Fruit fly (Drosophila melanogaster): ENCODE measurements around the gene CG34274.

CG34274 gene

DNA sequence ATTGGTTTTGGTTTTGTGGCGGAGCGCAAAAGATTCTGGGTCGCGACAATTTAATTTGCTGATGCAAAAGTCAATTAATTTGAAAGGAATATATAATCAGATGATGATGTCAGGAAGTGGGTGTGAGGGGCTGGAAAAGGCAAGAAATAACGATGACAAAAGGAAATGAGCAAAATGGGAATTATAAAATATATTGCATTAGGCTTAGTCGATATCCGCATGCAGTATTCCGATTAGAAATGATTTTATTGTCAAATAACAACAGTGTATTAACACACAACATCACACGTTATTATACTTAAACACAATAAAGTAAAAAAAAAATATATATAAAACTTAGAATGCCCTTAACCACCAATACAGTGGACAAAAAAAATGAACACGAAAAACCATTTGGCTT, at the start of gene CG34274:
TSS of gene CG34274 (plus strand) at position 301 of the 400 bp plus-strand sequence.
- TF ChIP-seq psq (optimal IDR thresholded peaks at IDR 0.05) (no peak), Sin3A (optimal IDR thresholded peaks at IDR 0.05) (no peak), insv (optimal IDR thresholded peaks at IDR 0.05) (no peak), h (optimal IDR thresholded peaks at IDR 0.05) (no peak), ttk (optimal IDR thresholded peaks at IDR 0.05) (no peak), Myc (optimal IDR thresholded peaks at IDR 0.05) (no peak)

DNA sequence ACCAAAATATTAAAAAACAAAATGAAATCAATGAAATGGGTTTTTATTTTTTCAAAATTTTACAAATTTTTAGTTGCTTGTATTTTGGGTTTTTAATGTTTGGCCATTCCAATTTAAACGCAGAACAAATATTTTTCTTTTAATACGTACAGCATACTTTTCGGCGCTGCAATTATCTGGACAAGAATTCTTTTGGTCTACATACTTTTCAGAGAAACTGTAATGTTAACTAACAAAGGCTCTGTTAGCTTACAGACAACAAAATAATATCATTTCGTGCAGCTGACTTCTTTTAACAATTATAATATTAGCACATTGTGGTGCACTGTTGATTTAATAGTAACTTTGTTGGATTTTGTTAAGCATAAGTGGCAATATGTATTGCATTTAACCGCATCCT, 43.1 kb upstream of the CG34274 start:
- no peak for TF ChIP-seq psq (optimal IDR thresholded peaks at IDR 0.05)
- TF ChIP-seq Sin3A (optimal IDR thresholded peaks at IDR 0.05), result no peak
- no peak for TF ChIP-seq insv (optimal IDR thresholded peaks at IDR 0.05)
- TF ChIP-seq ttk (optimal IDR thresholded peaks at IDR 0.05), result no peak
- TF ChIP-seq h (optimal IDR thresholded peaks at IDR 0.05), result no peak
- no peak for TF ChIP-seq Myc (optimal IDR thresholded peaks at IDR 0.05)

DNA sequence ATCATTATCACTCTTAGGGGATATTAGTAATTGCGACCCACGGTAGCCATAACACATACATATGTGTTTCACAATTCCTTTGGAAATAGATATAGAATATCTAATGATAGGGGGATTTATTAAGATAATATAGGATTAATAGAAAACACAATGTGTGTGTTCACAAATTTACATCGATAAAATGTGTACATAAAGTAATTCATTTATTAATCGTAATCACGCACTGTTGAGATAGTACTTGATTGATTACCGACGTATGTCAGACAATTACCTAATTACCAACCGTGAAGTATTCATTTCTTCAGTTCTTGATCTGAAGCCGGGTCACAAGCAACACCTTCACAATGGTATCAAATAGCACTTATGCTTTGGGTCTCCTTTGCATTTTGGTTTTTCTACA, 38.8 kb upstream of the CG34274 start, which contains the start of gene CG31446:
TSS of gene CG31446 (plus strand) at position 301 of the 400 bp plus-strand sequence.
- TF ChIP-seq Myc (optimal IDR thresholded peaks at IDR 0.05) (no peak), ttk (optimal IDR thresholded peaks at IDR 0.05) (no peak)

DNA sequence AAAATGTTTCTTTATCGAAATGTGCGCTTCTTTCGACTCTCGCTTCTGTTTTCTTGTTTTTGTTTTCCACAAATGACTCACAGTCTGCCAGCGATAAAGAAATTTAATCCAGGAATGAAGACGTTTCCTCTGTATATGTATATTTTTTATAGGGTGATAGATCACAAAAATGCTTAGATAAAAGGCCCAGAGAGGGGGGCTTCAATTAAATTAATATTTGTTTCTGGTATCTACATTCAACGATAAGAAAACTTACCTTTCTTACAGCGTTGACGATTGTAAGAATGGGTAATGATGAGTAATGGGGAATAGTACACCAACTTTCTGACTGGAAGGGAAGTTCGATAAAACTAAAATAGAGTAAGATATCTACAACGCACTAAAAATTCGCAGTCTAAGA, 37.2 kb upstream of the CG34274 start:
- TF ChIP-seq insv (optimal IDR thresholded peaks at IDR 0.05) (no peak), Myc (optimal IDR thresholded peaks at IDR 0.05) (no peak), h (optimal IDR thresholded peaks at IDR 0.05) (no peak), ttk (optimal IDR thresholded peaks at IDR 0.05) (no peak), Sin3A (optimal IDR thresholded peaks at IDR 0.05) (no peak), psq (optimal IDR thresholded peaks at IDR 0.05) (no peak)

DNA sequence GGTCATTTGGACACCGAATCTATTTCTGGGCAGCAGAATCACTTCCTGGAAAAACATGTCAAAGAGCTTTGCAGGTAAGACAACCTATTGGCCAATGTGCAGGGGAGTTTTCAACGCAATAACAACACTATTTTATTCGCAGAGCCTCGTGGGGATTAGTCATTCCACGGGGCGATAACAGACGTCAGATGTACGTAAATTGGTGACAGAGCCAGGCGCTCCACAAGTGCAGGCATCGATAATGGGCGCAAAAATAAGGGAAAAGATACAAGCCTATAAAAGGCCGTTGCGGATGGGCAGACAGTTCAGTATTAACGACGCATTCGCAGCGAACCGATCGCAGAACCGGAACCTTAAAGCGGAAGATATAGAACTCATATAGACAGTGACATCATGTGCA, 36.6 kb upstream of the CG34274 start, which contains the start of gene CG5399:
TSS of gene CG5399 (plus strand) at position 301 of the 400 bp plus-strand sequence.
- no peak for TF ChIP-seq psq (optimal IDR thresholded peaks at IDR 0.05)
- no peak for TF ChIP-seq h (optimal IDR thresholded peaks at IDR 0.05)
- TF ChIP-seq insv (optimal IDR thresholded peaks at IDR 0.05), result no peak
- TF ChIP-seq ttk (optimal IDR thresholded peaks at IDR 0.05), result no peak
- no peak for TF ChIP-seq Myc (optimal IDR thresholded peaks at IDR 0.05)
- no peak for TF ChIP-seq Sin3A (optimal IDR thresholded peaks at IDR 0.05)

DNA sequence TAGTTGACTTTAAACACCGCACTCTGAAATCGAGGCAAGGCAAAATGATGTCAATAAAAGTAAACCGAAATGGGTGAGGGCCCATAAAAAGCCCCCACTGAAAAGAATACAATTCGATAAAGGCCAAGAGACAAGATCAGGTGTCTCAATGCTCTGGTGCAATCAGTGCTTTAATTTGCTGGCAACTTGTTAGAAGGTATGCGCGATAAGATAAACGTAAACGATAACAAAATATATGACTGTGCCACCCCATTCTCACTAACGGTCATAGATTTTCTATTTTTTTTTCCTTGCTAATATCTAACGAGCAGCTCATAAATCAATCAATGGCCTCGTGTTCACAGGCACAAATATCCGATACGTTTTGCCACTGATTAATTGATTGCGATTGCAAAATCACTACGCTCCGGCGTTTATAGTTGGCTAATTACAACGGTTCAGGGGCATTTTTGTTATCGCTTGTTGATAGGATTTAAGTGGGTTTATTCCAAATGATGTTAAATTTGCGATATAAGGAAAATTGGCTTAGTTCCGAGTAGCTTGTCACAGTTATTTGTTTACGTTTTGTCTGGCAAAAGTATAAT, 35.0 kb upstream of the CG34274 start:
- no peak for TF ChIP-seq h (optimal IDR thresholded peaks at IDR 0.05)
- no peak for TF ChIP-seq Sin3A (optimal IDR thresholded peaks at IDR 0.05)
- TF ChIP-seq ttk (optimal IDR thresholded peaks at IDR 0.05), result no peak
- no peak for TF ChIP-seq insv (optimal IDR thresholded peaks at IDR 0.05)
- no peak for TF ChIP-seq Myc (optimal IDR thresholded peaks at IDR 0.05)
- no peak for TF ChIP-seq psq (optimal IDR thresholded peaks at IDR 0.05)

DNA sequence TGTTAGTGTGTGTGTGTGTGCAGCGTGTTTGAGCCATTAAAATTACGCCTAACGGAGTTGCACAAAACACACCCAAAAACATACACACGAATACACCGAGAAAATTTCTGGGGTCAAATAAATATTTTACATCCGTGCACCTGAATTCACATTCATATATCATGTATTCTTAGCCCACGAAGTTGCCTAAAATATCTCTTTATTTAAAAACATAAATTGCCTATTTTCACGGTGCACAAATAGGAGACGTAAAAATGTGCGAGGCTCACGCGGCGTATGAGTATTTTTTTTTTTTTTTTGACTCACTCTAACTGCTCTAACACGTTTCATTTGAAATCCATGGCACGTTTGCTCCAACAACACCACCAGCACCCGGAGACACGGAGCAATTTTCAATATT, 30.7 kb upstream of the CG34274 start:
- TF ChIP-seq ttk (optimal IDR thresholded peaks at IDR 0.05) (no peak), Sin3A (optimal IDR thresholded peaks at IDR 0.05) (no peak), h (optimal IDR thresholded peaks at IDR 0.05) (no peak), insv (optimal IDR thresholded peaks at IDR 0.05) (no peak), psq (optimal IDR thresholded peaks at IDR 0.05) (no peak), Myc (optimal IDR thresholded peaks at IDR 0.05) (no peak)

DNA sequence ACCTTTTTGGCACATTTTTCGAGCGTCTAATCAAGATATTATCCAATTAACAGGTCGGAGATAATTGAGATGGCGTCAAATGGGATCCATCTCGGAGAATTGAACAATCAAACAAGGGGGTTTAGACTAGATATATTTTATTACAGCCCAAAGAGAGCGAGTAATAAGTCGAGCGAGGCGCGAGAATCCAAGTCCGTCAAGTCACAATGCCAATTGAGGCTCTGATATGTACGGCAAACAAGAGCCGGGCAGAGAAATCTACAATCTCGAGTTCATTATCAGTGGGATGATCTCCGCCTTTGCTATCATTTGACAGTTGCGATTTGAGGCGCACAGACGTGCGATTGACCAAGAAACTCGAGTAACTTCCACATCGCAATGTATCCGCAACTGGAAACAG, 27.2 kb upstream of the CG34274 start, which contains the start of gene CG5404:
TSS of gene CG5404 (plus strand) at position 301 of the 400 bp plus-strand sequence.
- TF ChIP-seq ttk (optimal IDR thresholded peaks at IDR 0.05), result no peak
- TF ChIP-seq Myc (optimal IDR thresholded peaks at IDR 0.05), result no peak
- no peak for TF ChIP-seq h (optimal IDR thresholded peaks at IDR 0.05)

DNA sequence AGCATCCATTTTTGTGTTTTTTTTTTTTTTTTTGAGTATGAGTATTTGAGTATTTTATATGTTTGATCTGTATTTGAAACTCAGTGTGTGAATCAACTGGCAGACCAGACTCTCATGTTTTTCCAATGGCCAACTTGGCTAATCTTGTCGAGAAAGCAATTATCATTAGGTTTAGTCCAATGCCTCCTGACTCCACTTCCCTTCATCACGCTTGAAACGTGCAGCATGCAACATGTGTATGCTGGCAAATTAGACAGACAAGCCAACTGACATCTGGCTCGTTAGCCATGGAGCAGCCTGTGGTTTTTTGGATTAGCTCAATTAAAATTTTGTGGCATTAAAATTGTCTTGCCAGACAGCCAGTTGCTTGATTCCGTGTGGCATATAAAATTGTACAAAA, 15.1 kb upstream of the CG34274 start, which contains the start of gene CG31294:
TSS of gene CG31294 (minus strand) at position 101 of the 400 bp plus-strand sequence.
- no peak for TF ChIP-seq Sin3A (optimal IDR thresholded peaks at IDR 0.05)
- no peak for TF ChIP-seq insv (optimal IDR thresholded peaks at IDR 0.05)
- TF ChIP-seq h (optimal IDR thresholded peaks at IDR 0.05), result no peak
- TF ChIP-seq psq (optimal IDR thresholded peaks at IDR 0.05), result no peak
- no peak for TF ChIP-seq ttk (optimal IDR thresholded peaks at IDR 0.05)
- TF ChIP-seq Myc (optimal IDR thresholded peaks at IDR 0.05), result no peak

DNA sequence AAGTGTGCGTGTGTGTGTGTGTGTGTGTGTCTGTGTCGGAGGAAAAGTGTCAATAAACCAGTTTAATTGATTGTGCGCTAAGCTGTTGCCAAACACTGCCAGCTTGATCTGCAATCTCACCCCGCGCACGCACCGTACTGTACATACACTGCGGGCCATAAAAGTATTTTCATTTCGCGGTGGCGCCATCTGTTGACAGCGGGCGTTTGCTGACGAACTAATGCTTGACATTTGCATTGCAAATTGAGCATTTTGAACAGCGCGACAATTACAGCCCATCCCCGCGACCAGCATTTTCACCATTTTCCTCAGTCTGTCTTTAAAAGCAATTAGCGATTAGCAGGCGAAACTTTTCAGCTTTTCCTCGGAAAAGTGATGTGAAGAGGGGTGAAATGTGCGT, 917 bp upstream of the CG34274 start:
- no peak for TF ChIP-seq ttk (optimal IDR thresholded peaks at IDR 0.05)
- no peak for TF ChIP-seq psq (optimal IDR thresholded peaks at IDR 0.05)
- no peak for TF ChIP-seq insv (optimal IDR thresholded peaks at IDR 0.05)
- no peak for TF ChIP-seq Myc (optimal IDR thresholded peaks at IDR 0.05)
- no peak for TF ChIP-seq h (optimal IDR thresholded peaks at IDR 0.05)
- TF ChIP-seq Sin3A (optimal IDR thresholded peaks at IDR 0.05), result no peak

DNA sequence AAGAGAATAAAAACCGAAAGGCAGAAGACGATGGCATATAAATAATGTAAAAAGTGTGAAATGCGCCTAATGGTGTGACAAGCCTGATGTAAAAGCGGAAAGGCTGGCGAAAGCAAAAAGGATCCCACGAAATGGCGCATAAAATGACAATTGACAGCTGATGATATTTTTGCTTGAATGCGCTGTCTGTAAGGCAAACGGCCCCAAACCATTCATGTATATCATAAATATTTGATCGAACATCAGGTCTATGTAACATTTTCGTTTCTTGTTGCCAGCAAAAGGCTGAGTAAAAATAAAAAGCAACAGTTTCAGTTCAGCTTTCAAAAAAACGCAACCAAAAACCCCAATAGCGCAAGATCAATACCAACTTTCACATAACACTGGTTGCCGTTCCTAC, 12.8 kb downstream of the CG34274 start, which contains the start of gene CG4520:
TSS of gene CG4520 (plus strand) at position 301 of the 400 bp plus-strand sequence.
- TF ChIP-seq h (optimal IDR thresholded peaks at IDR 0.05) (no peak), Myc (optimal IDR thresholded peaks at IDR 0.05) (no peak), Sin3A (optimal IDR thresholded peaks at IDR 0.05) (no peak), insv (optimal IDR thresholded peaks at IDR 0.05) (no peak), psq (optimal IDR thresholded peaks at IDR 0.05) (no peak), ttk (optimal IDR thresholded peaks at IDR 0.05) (no peak)

DNA sequence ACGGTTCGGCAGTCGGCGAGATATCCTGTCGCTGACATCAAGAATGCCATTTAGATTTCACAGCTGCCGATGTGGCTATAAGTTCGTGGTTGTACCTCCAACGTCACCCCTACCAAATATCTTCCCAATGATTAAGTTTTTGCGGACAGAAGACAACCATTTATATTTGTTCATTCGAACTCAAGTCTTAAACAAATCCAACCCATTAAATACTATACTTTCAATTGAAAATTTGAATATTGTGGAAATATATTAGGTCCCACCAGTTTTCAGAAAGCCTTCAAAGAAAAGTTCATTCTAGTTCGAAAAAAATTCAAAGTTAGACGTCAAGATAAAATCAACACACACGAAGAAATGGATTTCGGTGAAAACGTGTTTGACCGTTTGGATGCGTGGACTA, 31.3 kb downstream of the CG34274 start, which contains the start of gene CG12784:
TSS of gene CG12784 (plus strand) at position 301 of the 400 bp plus-strand sequence.
- TF ChIP-seq h (optimal IDR thresholded peaks at IDR 0.05) (no peak), psq (optimal IDR thresholded peaks at IDR 0.05) (no peak), insv (optimal IDR thresholded peaks at IDR 0.05) (no peak), ttk (optimal IDR thresholded peaks at IDR 0.05) (no peak), Myc (optimal IDR thresholded peaks at IDR 0.05) (no peak), Sin3A (optimal IDR thresholded peaks at IDR 0.05) (no peak)

DNA sequence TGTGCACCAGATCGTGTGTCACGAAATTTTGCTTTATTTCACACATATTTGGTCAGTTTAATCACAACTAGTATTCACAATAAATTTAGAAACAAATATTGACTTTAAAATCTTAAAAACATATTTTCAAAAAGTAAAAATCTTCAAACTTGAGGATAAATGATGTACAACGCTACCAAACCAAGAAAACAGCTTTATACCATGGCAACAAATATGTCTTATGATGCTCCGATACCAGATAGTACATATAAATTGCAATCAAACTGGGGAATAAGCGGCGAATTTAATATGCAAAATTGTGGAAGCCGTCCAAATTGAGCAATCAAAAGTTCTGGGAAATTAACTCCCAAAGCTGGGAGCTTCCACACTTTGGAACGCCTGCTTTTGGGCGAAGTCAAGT, 35.8 kb downstream of the CG34274 start, which contains the start of gene CG5623:
TSS of gene CG5623 (minus strand) at position 101 of the 400 bp plus-strand sequence.
- TF ChIP-seq psq (optimal IDR thresholded peaks at IDR 0.05) (no peak), Sin3A (optimal IDR thresholded peaks at IDR 0.05) (no peak), ttk (optimal IDR thresholded peaks at IDR 0.05) (no peak), h (optimal IDR thresholded peaks at IDR 0.05) (no peak), Myc (optimal IDR thresholded peaks at IDR 0.05) (no peak), insv (optimal IDR thresholded peaks at IDR 0.05) (no peak)
